Fruit fly (Drosophila melanogaster) whole organism, embryonic: ENCODE measurements around the gene MCTS1.

Source experiments
- Antp ChIP-seq: fragments of 200-800 bp; sonication (Bioruptor generic); optimal IDR thresholded peaks from 3 replicates; lab custom pipeline; 2016; ENCODE audit warnings: missing biosample characterization, missing genetic modification characterization
- Asciz ChIP-seq: fragments of 200-800 bp; sonication (Bioruptor generic); optimal IDR thresholded peaks from 2 replicates; lab custom pipeline; 2017; ENCODE audit warnings: missing biosample characterization, mild to moderate bottlenecking, missing genetic modification characterization, missing genetic modification reagents
- BtbVII ChIP-seq: fragments of 200-800 bp; sonication (Bioruptor generic); optimal IDR thresholded peaks from 3 replicates; lab custom pipeline; 2017; ENCODE audit warnings: missing biosample characterization, mild to moderate bottlenecking, missing genetic modification characterization
- C15 ChIP-seq: fragments of 200-800 bp; sonication (Bioruptor generic); IDR thresholded peaks from 3 replicates; pipeline ENCODE4 v1.3.6; 2022; ENCODE audit warnings: missing biosample characterization, missing genetic modification characterization
- CG10321 ChIP-seq: fragments of 200-800 bp; sonication (Bioruptor generic); IDR thresholded peaks from 2 replicates; pipeline ENCODE4 v1.3.6; 2022; ENCODE audit warnings: missing biosample characterization, missing genetic modification characterization
- CG10366 ChIP-seq: fragments of 200-800 bp; sonication (Bioruptor generic); IDR thresholded peaks from 2 replicates; pipeline ENCODE4 v1.3.6; 2022; ENCODE audit warnings: missing biosample characterization, missing genetic modification characterization
- CG11504 ChIP-seq: fragments of 200-800 bp; sonication (Bioruptor generic); optimal IDR thresholded peaks from 3 replicates; lab custom pipeline; 2019; ENCODE audit warnings: missing biosample characterization, mild to moderate bottlenecking, missing genetic modification characterization, moderate library complexity
- CG12236 ChIP-seq: fragments of 200-800 bp; sonication (Bioruptor generic); optimal IDR thresholded peaks from 2 replicates; lab custom pipeline; 2016; ENCODE audit warnings: missing biosample characterization, missing genetic modification characterization
- CG13296 ChIP-seq: fragments of 200-800 bp; sonication (Bioruptor generic); optimal IDR thresholded peaks from 3 replicates; lab custom pipeline; 2018; ENCODE audit warnings: missing biosample characterization, mild to moderate bottlenecking, missing genetic modification characterization
- CG13424 ChIP-seq: fragments of 200-800 bp; sonication (Bioruptor generic); optimal IDR thresholded peaks from 2 replicates; lab custom pipeline; 2019; ENCODE audit warnings: missing biosample characterization, mild to moderate bottlenecking, missing genetic modification characterization, moderate library complexity
- CG1792 ChIP-seq: fragments of 200-800 bp; sonication (Bioruptor generic); optimal IDR thresholded peaks from 2 replicates; lab custom pipeline; 2016; ENCODE audit warnings: missing biosample characterization, missing genetic modification characterization
- CG18619 ChIP-seq: fragments of 200-800 bp; sonication (Bioruptor generic); optimal IDR thresholded peaks from 3 replicates; lab custom pipeline; 2017; ENCODE audit warnings: missing biosample characterization, mild to moderate bottlenecking, missing genetic modification characterization
- CG30403 ChIP-seq: fragments of 200-800 bp; sonication (Bioruptor generic); optimal IDR thresholded peaks from 3 replicates; lab custom pipeline; 2016; ENCODE audit warnings: missing biosample characterization, missing genetic modification characterization
- CG3995 ChIP-seq: fragments of 200-800 bp; sonication (Bioruptor generic); optimal IDR thresholded peaks from 3 replicates; lab custom pipeline; 2016; ENCODE audit warnings: missing biosample characterization, missing genetic modification characterization
- CG6791 ChIP-seq: fragments of 200-800 bp; sonication (Bioruptor generic); IDR thresholded peaks from 3 replicates; pipeline ENCODE4 v1.3.6; 2022; ENCODE audit warnings: missing biosample characterization, missing genetic modification characterization; ENCODE audit not compliant: partially characterized antibody
- CG7556 ChIP-seq: fragments of 200-800 bp; sonication (Bioruptor generic); optimal IDR thresholded peaks from 2 replicates; lab custom pipeline; 2017; ENCODE audit warnings: missing biosample characterization, mild to moderate bottlenecking, missing genetic modification characterization
- CG7839 ChIP-seq: fragments of 200-800 bp; sonication (Bioruptor generic); optimal IDR thresholded peaks from 3 replicates; lab custom pipeline; 2018; ENCODE audit warnings: missing biosample characterization, mild to moderate bottlenecking, missing genetic modification characterization, moderate library complexity
- CG8924 ChIP-seq: fragments of 200-800 bp; optimal IDR thresholded peaks from 3 replicates; lab custom pipeline; 2019; ENCODE audit warnings: missing biosample characterization, mild to moderate bottlenecking, missing genetic modification characterization, moderate library complexity
- CHES-1-like ChIP-seq: fragments of 200-800 bp; sonication (Bioruptor generic); optimal IDR thresholded peaks from 2 replicates; lab custom pipeline; 2016; ENCODE audit warnings: missing biosample characterization, missing genetic modification characterization
- CoRest ChIP-seq: fragments of 200-800 bp; sonication (Bioruptor generic); optimal IDR thresholded peaks from 3 replicates; lab custom pipeline; 2018; ENCODE audit warnings: missing biosample characterization, mild to moderate bottlenecking, missing genetic modification characterization, moderate library complexity
- D19B ChIP-seq: fragments of 200-800 bp; sonication (Bioruptor generic); optimal IDR thresholded peaks from 2 replicates; lab custom pipeline; 2017; ENCODE audit warnings: missing biosample characterization, mild to moderate bottlenecking, missing genetic modification characterization
- Doc3 ChIP-seq: fragments of 200-800 bp; sonication (Bioruptor generic); IDR thresholded peaks from 3 replicates; pipeline ENCODE4 v1.3.6; 2022; ENCODE audit warnings: missing biosample characterization, missing genetic modification characterization; ENCODE audit not compliant: partially characterized antibody
- Drgx ChIP-seq: fragments of 200-800 bp; sonication (Bioruptor generic); IDR thresholded peaks from 2 replicates; pipeline ENCODE4 v1.3.6; 2022; ENCODE audit warnings: missing biosample characterization, missing genetic modification characterization
- Ets65A ChIP-seq: fragments of 200-800 bp; sonication (Bioruptor generic); peaks from one replicate; lab custom pipeline; 2016; ENCODE audit warnings: missing biosample characterization, missing genetic modification characterization
- Gug ChIP-seq: fragments of 200-800 bp; sonication (Bioruptor generic); IDR thresholded peaks from 4 replicates; pipeline ENCODE4 v1.3.6; 2022; ENCODE audit warnings: missing biosample characterization, missing genetic modification characterization
- HLH4C ChIP-seq: fragments of 200-800 bp; sonication (Bioruptor generic); IDR thresholded peaks from 3 replicates; pipeline ENCODE4 v1.3.6; 2022; ENCODE audit warnings: missing biosample characterization, missing genetic modification characterization; ENCODE audit not compliant: partially characterized antibody
- Nf-YA ChIP-seq: fragments of 200-800 bp; sonication (Bioruptor generic); IDR thresholded peaks from 2 replicates; pipeline ENCODE4 v1.3.6; 2022; ENCODE audit warnings: missing biosample characterization, missing genetic modification characterization
- Nf-YC ChIP-seq: fragments of 200-800 bp; optimal IDR thresholded peaks from 3 replicates; lab custom pipeline; 2019; ENCODE audit warnings: missing biosample characterization, mild to moderate bottlenecking, missing genetic modification characterization, moderate library complexity
- Scr ChIP-seq: fragments of 200-800 bp; sonication (Bioruptor generic); IDR thresholded peaks from 2 replicates; pipeline ENCODE4 v1.3.6; 2022; ENCODE audit warnings: missing biosample characterization, missing genetic modification characterization; ENCODE audit not compliant: partially characterized antibody
- Stat92E ChIP-seq, 3 experiments: fragments of >200 bp in 2 of 3; fragments of 200-800 bp in 1 of 3; sonication (Bioruptor generic) in 1 of 3; optimal IDR thresholded peaks; 2 replicates each; lab custom pipeline; 2017 to 2019; ENCODE audit warnings: missing biosample characterization in 3 of 3, missing genetic modification characterization in 3 of 3, mild to moderate bottlenecking in 1 of 3, moderate library complexity in 1 of 3
- caup ChIP-seq: fragments of 200-800 bp; sonication (Bioruptor generic); optimal IDR thresholded peaks from 3 replicates; lab custom pipeline; 2017; ENCODE audit warnings: missing biosample characterization, mild to moderate bottlenecking, missing genetic modification characterization, moderate library complexity; ENCODE audit not compliant: severe bottlenecking
- crc ChIP-seq: fragments of 200-800 bp; sonication (Bioruptor generic); optimal IDR thresholded peaks from 2 replicates; lab custom pipeline; 2016; ENCODE audit warnings: missing biosample characterization, missing genetic modification characterization
- danr ChIP-seq: fragments of 200-800 bp; sonication (Bioruptor generic); IDR thresholded peaks from 2 replicates; pipeline ENCODE4 v1.3.6; 2022; ENCODE audit warnings: missing biosample characterization, missing genetic modification characterization
- dati ChIP-seq: fragments of 200-800 bp; sonication (Bioruptor generic); IDR thresholded peaks from 2 replicates; pipeline ENCODE4 v1.3.6; 2022; ENCODE audit warnings: missing biosample characterization, missing genetic modification characterization
- dm ChIP-seq: fragments of 200-800 bp; sonication (Bioruptor generic); optimal IDR thresholded peaks from 3 replicates; lab custom pipeline; 2016; ENCODE audit warnings: missing biosample characterization, missing genetic modification characterization
- ewg ChIP-seq: fragments of 200-800 bp; sonication (Bioruptor generic); optimal IDR thresholded peaks from 3 replicates; lab custom pipeline; 2017; ENCODE audit warnings: mild to moderate bottlenecking, missing biosample characterization, missing genetic modification reagents, missing genetic modification characterization
- gcm2 ChIP-seq: fragments of 200-800 bp; sonication (Bioruptor generic); optimal IDR thresholded peaks from 2 replicates; lab custom pipeline; 2016; ENCODE audit warnings: missing biosample characterization, missing genetic modification characterization
- grau ChIP-seq: fragments of 200-800 bp; optimal IDR thresholded peaks from 3 replicates; lab custom pipeline; 2019; ENCODE audit warnings: missing biosample characterization, mild to moderate bottlenecking, missing genetic modification characterization, moderate library complexity
- hb ChIP-seq: fragments of 200-800 bp; sonication (Bioruptor generic); IDR thresholded peaks from 3 replicates; pipeline ENCODE4 v1.3.6; 2022; ENCODE audit warnings: missing biosample characterization, missing genetic modification characterization; ENCODE audit not compliant: partially characterized antibody
- hbn ChIP-seq: fragments of 200-800 bp; sonication (Bioruptor generic); IDR thresholded peaks from 2 replicates; pipeline ENCODE4 v1.3.6; 2022; ENCODE audit warnings: missing biosample characterization, missing genetic modification characterization; ENCODE audit not compliant: partially characterized antibody
- kni ChIP-seq: fragments of 200-800 bp; sonication (Bioruptor generic); optimal IDR thresholded peaks from 3 replicates; lab custom pipeline; 2017; ENCODE audit warnings: mild to moderate bottlenecking, missing biosample characterization, missing genetic modification reagents, missing genetic modification characterization
- lbe ChIP-seq: fragments of 200-800 bp; sonication (Bioruptor generic); optimal IDR thresholded peaks from 2 replicates; lab custom pipeline; 2016; ENCODE audit warnings: missing biosample characterization, mild to moderate bottlenecking, missing genetic modification characterization
- lilli ChIP-seq: fragments of 200-800 bp; sonication (Bioruptor generic); optimal IDR thresholded peaks from 3 replicates; lab custom pipeline; 2016; ENCODE audit warnings: missing biosample characterization, missing genetic modification characterization
- phol ChIP-seq: fragments of 200-800 bp; sonication (Bioruptor generic); optimal IDR thresholded peaks from 3 replicates; lab custom pipeline; 2018; ENCODE audit warnings: missing biosample characterization, mild to moderate bottlenecking, missing genetic modification characterization, moderate library complexity
- repo ChIP-seq: fragments of 200-800 bp; sonication (Bioruptor generic); optimal IDR thresholded peaks from 2 replicates; lab custom pipeline; 2016; ENCODE audit warnings: missing biosample characterization, missing genetic modification characterization
- row ChIP-seq: fragments of 200-800 bp; sonication (Bioruptor generic); IDR thresholded peaks from 3 replicates; pipeline ENCODE4 v1.3.6; 2022; ENCODE audit warnings: missing biosample characterization, missing genetic modification characterization
- sima ChIP-seq: fragments of 200-800 bp; sonication (Bioruptor generic); optimal IDR thresholded peaks from 2 replicates; lab custom pipeline; 2016; ENCODE audit warnings: missing biosample characterization, missing genetic modification characterization
- tup ChIP-seq: fragments of 200-800 bp; sonication (Bioruptor generic); optimal IDR thresholded peaks from 2 replicates; lab custom pipeline; 2016; ENCODE audit warnings: missing biosample characterization, mild to moderate bottlenecking, missing genetic modification characterization, moderate library complexity
- twi ChIP-seq: fragments of 200-800 bp; optimal IDR thresholded peaks from 2 replicates; lab custom pipeline; 2019; ENCODE audit warnings: missing biosample characterization, mild to moderate bottlenecking, missing genetic modification characterization, moderate library complexity
- wor ChIP-seq: fragments of 200-800 bp; sonication (Bioruptor generic); IDR thresholded peaks from 2 replicates; pipeline ENCODE4 v1.3.6; 2022; ENCODE audit warnings: missing biosample characterization, missing genetic modification characterization

MCTS1 gene

DNA sequence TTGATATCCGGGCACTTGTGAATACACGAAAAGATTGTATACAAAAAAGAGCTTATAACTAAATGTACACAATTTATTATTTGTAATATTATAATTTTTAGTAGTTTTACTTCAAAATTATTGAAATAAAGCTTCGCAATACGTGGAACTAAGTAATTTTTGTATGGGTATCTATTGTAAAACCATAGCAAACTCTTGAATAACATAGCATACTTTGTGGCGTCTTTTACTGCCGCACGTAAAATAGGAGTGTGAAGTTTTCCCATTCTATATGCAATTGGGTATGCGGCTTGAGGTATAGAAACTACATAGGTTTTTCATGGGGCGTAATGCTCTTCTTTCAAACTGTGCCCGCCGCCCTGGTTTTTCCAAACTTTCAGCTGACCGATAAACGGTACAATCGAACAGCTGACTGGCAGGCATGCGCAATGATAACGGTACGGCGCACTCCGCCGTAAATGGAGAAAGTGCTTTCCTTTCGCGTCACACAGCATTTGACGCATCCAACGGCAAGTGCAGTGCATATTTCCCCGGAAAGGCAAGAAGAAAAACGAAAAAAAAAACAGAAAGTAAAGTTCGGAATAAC is 1.8 kb downstream of the MCTS1 start, which contains the start of gene CG5937 (continued):
- TF ChIP-seq Doc3 = no peak
- no peak for TF ChIP-seq Ets65A (GFP tag; lab: Kevin White, UChicago)
- TF ChIP-seq crc (GFP tag; lab: Kevin White, UChicago) = no peak
- TF ChIP-seq CG10366 (GFP tag; lab: Robert Waterston, UW) = no peak
- TF ChIP-seq BtbVII = peak; percentile 8
- TF ChIP-seq grau (tag; lab: Kevin White, UChicago) = peak; percentile 36
- TF ChIP-seq sima (GFP tag; lab: Kevin White, UChicago) = no peak
- TF ChIP-seq CG18619 (GFP tag; lab: Kevin White, UChicago) = no peak
- no peak for TF ChIP-seq HLH4C (GFP tag; lab: Robert Waterston, UW)
- TF ChIP-seq wor (GFP tag; lab: Robert Waterston, UW) = no peak
- TF ChIP-seq Asciz (GFP tag; lab: Kevin White, UChicago) = no peak
- TF ChIP-seq CoRest (tag; lab: Kevin White, UChicago) = peak; percentile 42
- no peak for TF ChIP-seq Drgx
- TF ChIP-seq CG7556 (GFP tag; lab: Kevin White, UChicago) = peak; percentile 44
- peak; percentile 40 for TF ChIP-seq CG7839 (tag; lab: Kevin White, UChicago)
- no peak for TF ChIP-seq Stat92E (GFP tag; optimal IDR thresholded peaks at IDR 0.05; lab: Kevin White, UChicago)
- TF ChIP-seq kni (GFP tag; lab: Kevin White, UChicago) = no peak
- 0 out of 3 replicates have a peak, but pooled peaks have one; percentile 39 for TF ChIP-seq CG6791 (GFP tag; lab: Robert Waterston, UW)
- peak; percentile 12 for TF ChIP-seq caup (GFP tag; lab: Kevin White, UChicago)
- TF ChIP-seq CG13424 (tag; lab: Kevin White, UChicago) = peak; percentile 46
- no peak for TF ChIP-seq dm (GFP tag; lab: Kevin White, UChicago)
- TF ChIP-seq twi (tag; lab: Kevin White, UChicago) = no peak
- peak; percentile 46 for TF ChIP-seq Nf-YC
- TF ChIP-seq CG12236 = no peak
- peak; percentile 24 for TF ChIP-seq CG13296 (GFP tag; lab: Kevin White, UChicago)
- TF ChIP-seq Gug = no peak
- no peak for TF ChIP-seq CG10321 (GFP tag; lab: Robert Waterston, UW)
- no peak for TF ChIP-seq Nf-YA
- no peak for TF ChIP-seq CG3995 (GFP tag; lab: Kevin White, UChicago)
- no peak for TF ChIP-seq repo
- TF ChIP-seq CG30403 (GFP tag; lab: Kevin White, UChicago) = peak; percentile 14
- no peak for TF ChIP-seq tup (GFP tag; lab: Kevin White, UChicago)
- no peak for TF ChIP-seq Scr (GFP tag; lab: Robert Waterston, UW)
- no peak for TF ChIP-seq lilli (GFP tag; lab: Kevin White, UChicago)
- peak; percentile 86 for TF ChIP-seq ewg (GFP tag; lab: Kevin White, UChicago)
- TF ChIP-seq dati (GFP tag; lab: Robert Waterston, UW) = no peak
- peak; percentile 33 for TF ChIP-seq phol (tag; lab: Kevin White, UChicago)
- peak; percentile 4 for TF ChIP-seq CG8924 (tag; lab: Kevin White, UChicago)
- TF ChIP-seq lbe (GFP tag; lab: Kevin White, UChicago) = no peak
- TF ChIP-seq hbn (GFP tag; lab: Robert Waterston, UW) = no peak
- TF ChIP-seq C15 (GFP tag; lab: Robert Waterston, UW) = no peak
- no peak for TF ChIP-seq danr
- no peak for TF ChIP-seq Antp
- peak; percentile 38; the same call in 2 of the 3 replicates for TF ChIP-seq row (GFP tag; lab: Robert Waterston, UW)
- TF ChIP-seq CG11504 (tag; lab: Kevin White, UChicago) = peak; percentile 47
- TF ChIP-seq gcm2 = no peak
- no peak for TF ChIP-seq CG1792
- no peak for TF ChIP-seq CHES-1-like (GFP tag; lab: Kevin White, UChicago)
- peak; percentile 8 for TF ChIP-seq D19B
- no peak for TF ChIP-seq hb (GFP tag; lab: Robert Waterston, UW)
